Worm (Caenorhabditis elegans) whole organism, L2 larva: ENCODE measurements around the gene H40L08.3.

Experiments
- C34F6.9 ChIP-seq: fragments of 150-350 bp; optimal IDR thresholded peaks from 2 replicates; lab custom pipeline; 2014; ENCODE audit warnings: missing biosample characterization, missing genetic modification characterization
- F13H6.1 ChIP-seq: sonication (generic microtip); optimal IDR thresholded peaks from 2 replicates; lab custom pipeline; 2016; ENCODE audit warnings: missing genetic modification characterization, missing compliant biosample characterization
- R02D3.7 ChIP-seq: fragments of 150-350 bp; optimal IDR thresholded peaks from 2 replicates; lab custom pipeline; 2014; ENCODE audit warnings: missing biosample characterization, missing genetic modification characterization
- Y55F3AM.14 ChIP-seq: fragments of 200-800 bp; sonication (Bioruptor generic); optimal IDR thresholded peaks from 2 replicates; lab custom pipeline; 2018; ENCODE audit warnings: mild to moderate bottlenecking, missing genetic modification characterization, missing compliant biosample characterization
- ZK546.5 ChIP-seq: sonication (generic microtip); optimal IDR thresholded peaks from 2 replicates; lab custom pipeline; 2017; ENCODE audit warnings: missing biosample characterization, missing genetic modification characterization
- alr-1 ChIP-seq: fragments of 150-350 bp; optimal IDR thresholded peaks from 2 replicates; lab custom pipeline; 2014; ENCODE audit warnings: missing biosample characterization, missing genetic modification characterization
- aly-2 ChIP-seq: fragments of 150-350 bp; optimal IDR thresholded peaks from 2 replicates; lab custom pipeline; 2014; ENCODE audit warnings: missing biosample characterization, missing genetic modification characterization
- ceh-82 ChIP-seq: fragments of 150-350 bp; optimal IDR thresholded peaks from 2 replicates; lab custom pipeline; 2014; ENCODE audit warnings: missing biosample characterization, missing genetic modification characterization
- crh-2 ChIP-seq: sonication (generic microtip); optimal IDR thresholded peaks from 2 replicates; lab custom pipeline; 2017; ENCODE audit warnings: missing biosample characterization, missing genetic modification characterization
- egl-27 ChIP-seq: sonication (generic microtip); optimal IDR thresholded peaks from 3 replicates; lab custom pipeline; 2017; ENCODE audit warnings: missing biosample characterization, missing genetic modification reagents, missing genetic modification characterization
- elt-1 ChIP-seq: fragments of 150-350 bp; optimal IDR thresholded peaks from 2 replicates; lab custom pipeline; 2014; ENCODE audit warnings: missing biosample characterization, missing genetic modification characterization
- elt-3 ChIP-seq: sonication (generic microtip); optimal IDR thresholded peaks from 2 replicates; lab custom pipeline; 2017; ENCODE audit warnings: missing biosample characterization, missing genetic modification characterization
- gmeb-1 ChIP-seq: fragments of 150-350 bp; optimal IDR thresholded peaks from 2 replicates; lab custom pipeline; 2014; ENCODE audit warnings: missing biosample characterization, missing genetic modification characterization
- lin-11 ChIP-seq: fragments of 150-350 bp; sonication (generic microtip); optimal IDR thresholded peaks from 2 replicates; lab custom pipeline; 2014; ENCODE audit warnings: missing biosample characterization, missing genetic modification characterization, inconsistent platforms, mixed read lengths
- lin-39 ChIP-seq: fragments of 150-350 bp; optimal IDR thresholded peaks from 2 replicates; lab custom pipeline; 2014; ENCODE audit warnings: missing biosample characterization, missing genetic modification reagents, missing genetic modification characterization
- lsy-2 ChIP-seq, 2 experiments: fragments of 150-350 bp in 1 of 2; sonication (generic microtip) in 1 of 2; optimal IDR thresholded peaks; 2 replicates each; lab custom pipeline; 2014 to 2017; ENCODE audit warnings: missing biosample characterization in 2 of 2, missing genetic modification characterization in 2 of 2
- mab-5 ChIP-seq: fragments of 150-350 bp; optimal IDR thresholded peaks from 2 replicates; lab custom pipeline; 2014; ENCODE audit warnings: missing biosample characterization, missing genetic modification characterization
- mdl-1 ChIP-seq, 2 experiments: fragments of 150-350 bp in 1 of 2; sonication (generic microtip) in 1 of 2; optimal IDR thresholded peaks; 2 replicates each; lab custom pipeline; 2017; ENCODE audit warnings: missing biosample characterization in 2 of 2, missing genetic modification characterization in 2 of 2
- nhr-11 ChIP-seq: fragments of 150-350 bp; optimal IDR thresholded peaks from 2 replicates; lab custom pipeline; 2014; ENCODE audit warnings: missing biosample characterization, missing genetic modification characterization
- nhr-129 ChIP-seq: fragments of 150-350 bp; optimal IDR thresholded peaks from 2 replicates; lab custom pipeline; 2014; ENCODE audit warnings: missing biosample characterization, missing genetic modification characterization
- nhr-23 ChIP-seq: fragments of 150-350 bp; optimal IDR thresholded peaks from 2 replicates; lab custom pipeline; 2014; ENCODE audit warnings: missing biosample characterization, missing genetic modification reagents, missing genetic modification characterization
- nhr-237 ChIP-seq: fragments of 150-350 bp; optimal IDR thresholded peaks from 2 replicates; lab custom pipeline; 2014; ENCODE audit warnings: missing biosample characterization, missing genetic modification characterization
- nhr-25 ChIP-seq: fragments of 150-350 bp; sonication (generic microtip); optimal IDR thresholded peaks from 3 replicates; lab custom pipeline; 2014; ENCODE audit warnings: missing biosample characterization, missing genetic modification characterization
- nhr-6 ChIP-seq: fragments of 150-350 bp; optimal IDR thresholded peaks from 2 replicates; lab custom pipeline; 2014; ENCODE audit warnings: missing biosample characterization, missing genetic modification characterization
- nhr-77 ChIP-seq: fragments of 150-350 bp; optimal IDR thresholded peaks from 2 replicates; lab custom pipeline; 2014; ENCODE audit warnings: missing biosample characterization, missing genetic modification characterization
- sem-4 ChIP-seq: fragments of 150-350 bp; optimal IDR thresholded peaks from 2 replicates; lab custom pipeline; 2014; ENCODE audit warnings: missing biosample characterization, missing genetic modification reagents, missing genetic modification characterization
- sma-3 ChIP-seq: sonication (generic microtip); optimal IDR thresholded peaks from 2 replicates; lab custom pipeline; 2016; ENCODE audit warnings: missing genetic modification reagents, missing genetic modification characterization, missing compliant biosample characterization
- snpc-4 ChIP-seq: fragments of 150-350 bp; optimal IDR thresholded peaks from 2 replicates; lab custom pipeline; 2014; ENCODE audit warnings: missing biosample characterization, missing genetic modification characterization
- unc-39 ChIP-seq: fragments of 150-350 bp; optimal IDR thresholded peaks from 2 replicates; lab custom pipeline; 2014; ENCODE audit warnings: missing biosample characterization, missing genetic modification characterization
- unc-55 ChIP-seq: fragments of 150-350 bp; sonication (generic microtip); optimal IDR thresholded peaks from 3 replicates; lab custom pipeline; 2014; ENCODE audit warnings: missing biosample characterization, missing genetic modification reagents, missing genetic modification characterization
- unc-62 ChIP-seq: fragments of 150-350 bp; optimal IDR thresholded peaks from 2 replicates; lab custom pipeline; 2014; ENCODE audit warnings: missing biosample characterization, missing genetic modification reagents, missing genetic modification characterization
- ztf-1 ChIP-seq: fragments of 200-800 bp; sonication (Bioruptor generic); conservative IDR thresholded peaks from 2 replicates; pipeline ENCODE4 v1.3.6; 2022; ENCODE audit warnings: missing genetic modification characterization, missing compliant biosample characterization
- ztf-4 ChIP-seq: fragments of 150-350 bp; optimal IDR thresholded peaks from 2 replicates; lab custom pipeline; 2014; ENCODE audit warnings: missing biosample characterization, missing genetic modification characterization

H40L08.3 gene

ce11 chrX:15034787-15035186, 41.1 kb downstream of the H40L08.3 start, which contains the start of gene dsc-1:
TSS of gene dsc-1 (minus strand) at chrX:15034832.
- TF ChIP-seq elt-1 (no peak), elt-3 (tag; lab: Kevin White, UChicago) (no peak), aly-2 (no peak), unc-39 (no peak), sma-3 (GFP tag; lab: Kevin White, UChicago) (no peak), nhr-129 (tag; lab: Kevin White, UChicago) (no peak), nhr-6 (tag; lab: Kevin White, UChicago) (no peak), ZK546.5 (tag; lab: Kevin White, UChicago) (no peak), unc-55 (GFP tag; lab: Kevin White, UChicago) (no peak), lin-39 (no peak), nhr-77 (tag; lab: Kevin White, UChicago) (no peak), sem-4 (no peak), Y55F3AM.14 (GFP tag; lab: Kevin White, UChicago) (no peak), nhr-11 (no peak), ceh-82 (tag; lab: Kevin White, UChicago) (no peak)

- TF ChIP-seq snpc-4 (tag; lab: Kevin White, UChicago): peak; percentile 24
- TF ChIP-seq nhr-23 (tag; lab: Kevin White, UChicago): no peak
Measured at ce11 chrX:15027997-15028396, 47.9 kb downstream of the H40L08.3 start.

- peak; percentile 4 for TF ChIP-seq egl-27 (tag; lab: Kevin White, UChicago)
- no peak for TF ChIP-seq R02D3.7 (tag; lab: Kevin White, UChicago)
- TF ChIP-seq unc-55 (GFP tag; lab: Kevin White, UChicago): peak; percentile 77
- TF ChIP-seq mab-5 (tag; lab: Kevin White, UChicago): peak; percentile 68
- TF ChIP-seq lin-39: no peak
- peak in 1 of 2 experiments; percentile 3 for TF ChIP-seq lsy-2 (tag; optimal IDR thresholded peaks at IDR 0.05; lab: Kevin White, UChicago)
Measured at ce11 chrX:15027566-15027965, 48.3 kb downstream of the H40L08.3 start.

- TF ChIP-seq lsy-2 (tag; optimal IDR thresholded peaks at IDR 0.05; lab: Kevin White, UChicago) (no peak), nhr-237 (tag; lab: Kevin White, UChicago) (no peak), ceh-82 (tag; lab: Kevin White, UChicago) (no peak), sma-3 (GFP tag; lab: Kevin White, UChicago) (no peak), unc-62 (GFP tag; lab: Kevin White, UChicago) (no peak), mdl-1 (tag; optimal IDR thresholded peaks at IDR 0.05; lab: Kevin White, UChicago) (no peak), gmeb-1 (tag; lab: Kevin White, UChicago) (no peak), ztf-1 (GFP tag; lab: Robert Waterston, UW) (no peak), F13H6.1 (no peak), ztf-4 (tag; lab: Kevin White, UChicago) (no peak), alr-1 (no peak), snpc-4 (tag; lab: Kevin White, UChicago) (no peak), elt-3 (tag; lab: Kevin White, UChicago) (no peak), crh-2 (no peak), C34F6.9 (tag; lab: Kevin White, UChicago) (no peak), nhr-23 (tag; lab: Kevin White, UChicago) (no peak), lin-11 (tag; lab: Kevin White, UChicago) (no peak), nhr-25 (no peak), ZK546.5 (tag; lab: Kevin White, UChicago) (no peak)
- TF ChIP-seq, all 48 proteins: peak for 0
Measured at ce11 chrX:15026008-15026407, 49.9 kb downstream of the H40L08.3 start, which contains the start of gene seb-3. TSS of gene seb-3 (plus strand) at chrX:15026308.
